Fruit fly (Drosophila melanogaster) whole organism, prepupa: Measurements from ENCODE around the gene Trm1.

ENCODE experiments used
- CG11762 ChIP-seq: fragments of 200-800 bp; sonication (Bioruptor generic); optimal IDR thresholded peaks from 3 replicates; lab custom pipeline; 2016; ENCODE audit warnings: missing biosample characterization, missing genetic modification characterization; ENCODE audit not compliant: insufficient read depth
- CG31627 ChIP-seq: fragments of 200-800 bp; sonication (Bioruptor generic); optimal IDR thresholded peaks from 3 replicates; lab custom pipeline; 2016; ENCODE audit warnings: missing biosample characterization, missing genetic modification characterization
- CG34406 ChIP-seq: fragments of 200-800 bp; sonication (Bioruptor generic); optimal IDR thresholded peaks from 3 replicates; lab custom pipeline; 2016; ENCODE audit warnings: missing biosample characterization, missing genetic modification characterization
- CG3919 ChIP-seq: fragments of 200-800 bp; sonication (Bioruptor generic); optimal IDR thresholded peaks from 3 replicates; lab custom pipeline; 2016; ENCODE audit warnings: missing biosample characterization, missing genetic modification characterization
- CG6276 ChIP-seq: fragments of 200-800 bp; sonication (Bioruptor generic); optimal IDR thresholded peaks from 2 replicates; lab custom pipeline; 2017; ENCODE audit warnings: missing biosample characterization, mild to moderate bottlenecking, missing genetic modification characterization
- CG8119 ChIP-seq: fragments of 200-800 bp; sonication (Bioruptor generic); IDR thresholded peaks from 3 replicates; pipeline ENCODE4 v1.3.6; 2022; ENCODE audit warnings: missing biosample characterization, missing genetic modification characterization
- CG9139 ChIP-seq: fragments of 200-800 bp; sonication (Bioruptor generic); optimal IDR thresholded peaks from 3 replicates; lab custom pipeline; 2017; ENCODE audit warnings: missing biosample characterization, mild to moderate bottlenecking, missing genetic modification characterization
- Ets21C ChIP-seq: fragments of 200-800 bp; sonication (Bioruptor generic); optimal IDR thresholded peaks from 3 replicates; lab custom pipeline; 2016; ENCODE audit warnings: missing biosample characterization, missing genetic modification characterization
- Hr39 ChIP-seq: fragments of 200-800 bp; sonication (Bioruptor generic); optimal IDR thresholded peaks from 2 replicates; lab custom pipeline; 2016; ENCODE audit warnings: missing biosample characterization, missing genetic modification characterization
- Lpt ChIP-seq: fragments of 200-800 bp; sonication (Bioruptor generic); optimal IDR thresholded peaks from 3 replicates; lab custom pipeline; 2016; ENCODE audit warnings: missing biosample characterization, missing genetic modification characterization

- TF ChIP-seq CG31627 (GFP tag; lab: Kevin White, UChicago), result no peak
- TF ChIP-seq CG8119 (GFP tag; lab: Robert Waterston, UW), result no peak
- TF ChIP-seq CG34406 (GFP tag; lab: Kevin White, UChicago), result no peak
- no peak for TF ChIP-seq CG6276 (GFP tag; lab: Kevin White, UChicago)
- no peak for TF ChIP-seq CG11762
- no peak for TF ChIP-seq Lpt (GFP tag; lab: Kevin White, UChicago)
- no peak for TF ChIP-seq CG9139
- TF ChIP-seq Hr39 (GFP tag; lab: Kevin White, UChicago), result no peak
- TF ChIP-seq CG3919 (GFP tag; lab: Kevin White, UChicago), result no peak
- TF ChIP-seq Ets21C (GFP tag; lab: Kevin White, UChicago), result no peak
Observed at dm6 chr2L:12468813-12469212, 41.0 kb downstream of the Trm1 start.
